Worm (Caenorhabditis elegans): ENCODE results near the gene Y55F3BL.6.
"Not testable (repeated sequence)": the region's sequence is repeated elsewhere in the genome, so short reads cannot be mapped to it uniquely, and the experiment has no call there.

Gene Y55F3BL.6

ce11 chrIV:773580-773979 lies 33.3 kb downstream of the Y55F3BL.6 start:
- TF ChIP-seq eor-1 (tag; optimal IDR thresholded peaks at IDR 0.05): no peak
- no peak for TF ChIP-seq jun-1 (tag; optimal IDR thresholded peaks at IDR 0.05)

- peak; percentile 58 for TF ChIP-seq lin-15B (tag; optimal IDR thresholded peaks at IDR 0.05)
- TF ChIP-seq nhr-23 (tag; optimal IDR thresholded peaks at IDR 0.05): no peak
Measured at ce11 chrIV:772931-773330, 33.9 kb downstream of the Y55F3BL.6 start, which contains the start of gene mrpl-2. Gene mrpl-2 (plus strand): TSS chrIV:773237.

ce11 chrIV:771061-771460 lies 35.8 kb downstream of the Y55F3BL.6 start, which contains the start of gene F56B3.9:
Gene F56B3.9 (plus strand): TSS chrIV:771361.
- not testable (repeated sequence) for TF ChIP-seq nfya-1 (tag; optimal IDR thresholded peaks at IDR 0.05; ENCODE audit: insufficient read depth); ama-1 (optimal IDR thresholded peaks at IDR 0.05); sea-2 (GFP tag; optimal IDR thresholded peaks at IDR 0.05)

ce11 chrIV:768312-768711 lies 38.6 kb downstream of the Y55F3BL.6 start, which contains the start of gene F56B3.2:
Gene F56B3.2 (minus strand): TSS chrIV:768584.
- no peak for TF ChIP-seq tbx-2 (tag; optimal IDR thresholded peaks at IDR 0.05)
- no peak for TF ChIP-seq pqm-1 (tag; optimal IDR thresholded peaks at IDR 0.05)
- peak; percentile 12 for TF ChIP-seq hmg-11 (tag; optimal IDR thresholded peaks at IDR 0.05)
- no peak for TF ChIP-seq egl-27 (tag; optimal IDR thresholded peaks at IDR 0.05)
- TF ChIP-seq nhr-25 (tag; optimal IDR thresholded peaks at IDR 0.05): no peak
- no peak for TF ChIP-seq ceh-9 (tag; optimal IDR thresholded peaks at IDR 0.05)
- TF ChIP-seq lsy-12 (tag; optimal IDR thresholded peaks at IDR 0.05): no peak
- peak; percentile 50 for TF ChIP-seq nhr-23 (tag; optimal IDR thresholded peaks at IDR 0.05)
- TF ChIP-seq ceh-28 (tag; optimal IDR thresholded peaks at IDR 0.05): peak; percentile 43
- no peak for TF ChIP-seq elt-3 (tag; optimal IDR thresholded peaks at IDR 0.05)
- no peak for TF ChIP-seq snpc-4 (tag; optimal IDR thresholded peaks at IDR 0.05)

ce11 chrIV:763377-764063 lies 43.4 kb downstream of the Y55F3BL.6 start, which contains the start of gene col-103:
Gene col-103 (minus strand): TSS chrIV:763678.
- TF ChIP-seq ama-1 (optimal IDR thresholded peaks at IDR 0.05): peak; percentile 88
- TF ChIP-seq unc-62 (GFP tag; optimal IDR thresholded peaks at IDR 0.05): peak; percentile 14
- no peak for TF ChIP-seq nhr-77 (tag; optimal IDR thresholded peaks at IDR 0.05)
- TF ChIP-seq nhr-23 (tag; optimal IDR thresholded peaks at IDR 0.05): peak; percentile 23
- TF ChIP-seq unc-39 (tag; optimal IDR thresholded peaks at IDR 0.05): no peak
- no peak for TF ChIP-seq elt-3 (tag; optimal IDR thresholded peaks at IDR 0.05)
- TF ChIP-seq jun-1 (tag; optimal IDR thresholded peaks at IDR 0.05): no peak

- TF ChIP-seq tbx-2 (tag; optimal IDR thresholded peaks at IDR 0.05): no peak
- TF ChIP-seq ceh-28 (tag; optimal IDR thresholded peaks at IDR 0.05): no peak
- no peak for TF ChIP-seq elt-3 (tag; optimal IDR thresholded peaks at IDR 0.05)
- no peak for TF ChIP-seq nfya-1 (tag; optimal IDR thresholded peaks at IDR 0.05; ENCODE audit: insufficient read depth)
- TF ChIP-seq nhr-11 (tag; optimal IDR thresholded peaks at IDR 0.05): no peak
- TF ChIP-seq daf-12 (tag; optimal IDR thresholded peaks at IDR 0.05): no peak
- no peak for TF ChIP-seq R02D3.7 (tag; optimal IDR thresholded peaks at IDR 0.05)
- no peak for TF ChIP-seq nhr-25 (tag; optimal IDR thresholded peaks at IDR 0.05)
- no peak for TF ChIP-seq mdl-1 (tag; optimal IDR thresholded peaks at IDR 0.05)
- no peak for TF ChIP-seq lsy-12 (tag; optimal IDR thresholded peaks at IDR 0.05)
- no peak for TF ChIP-seq unc-62 (GFP tag; optimal IDR thresholded peaks at IDR 0.05)
- TF ChIP-seq lin-39 (tag; optimal IDR thresholded peaks at IDR 0.05): no peak
- TF ChIP-seq egl-5 (tag; optimal IDR thresholded peaks at IDR 0.05): no peak
- no peak for TF ChIP-seq jun-1 (tag; optimal IDR thresholded peaks at IDR 0.05)
- no peak for TF ChIP-seq nhr-23 (tag; optimal IDR thresholded peaks at IDR 0.05)
Measured at ce11 chrIV:762486-763376, 44.1 kb downstream of the Y55F3BL.6 start.
